Fruit fly (Drosophila melanogaster): ENCODE measurements around the gene Rhau.
A peak's percentile ranks its signal among the peaks of the same experiment; 100 is the strongest.

The Rhau gene

DNA sequence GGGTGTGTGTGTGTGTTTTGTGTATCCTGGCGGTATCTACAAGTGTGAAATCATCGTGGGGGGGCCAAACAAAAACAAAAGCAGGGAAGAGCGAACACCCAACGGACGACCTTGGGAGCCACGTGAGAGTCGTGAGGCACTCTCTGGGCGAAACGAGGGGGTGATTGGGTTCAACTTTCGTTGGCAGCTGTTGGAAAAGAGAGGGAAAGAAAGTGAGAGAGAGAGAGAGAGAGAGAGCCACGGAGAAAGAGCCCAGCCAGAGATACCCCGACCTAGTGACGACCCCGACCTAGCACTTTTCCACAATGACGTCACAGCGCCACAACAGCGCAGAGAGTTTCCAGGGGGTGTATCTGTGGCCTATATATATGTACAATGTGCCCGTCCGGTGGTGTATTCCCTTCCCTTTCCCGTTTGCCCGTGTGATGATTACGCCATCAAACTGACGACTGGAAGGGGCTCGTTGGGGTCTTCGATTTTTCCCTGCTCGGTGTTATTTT is 51.9 kb downstream of the Rhau start (continued):
- TF ChIP-seq CG1832 (GFP tag; optimal IDR thresholded peaks at IDR 0.05) (no peak), Atf-2 (GFP tag; optimal IDR thresholded peaks at IDR 0.05) (no peak), CG2120 (GFP tag; optimal IDR thresholded peaks at IDR 0.05) (no peak), CG9437 (GFP tag; optimal IDR thresholded peaks at IDR 0.05) (no peak), CG13894 (tag; optimal IDR thresholded peaks at IDR 0.05) (peak; percentile 78), onecut (GFP tag; IDR thresholded peaks at IDR 0.05) (peak; percentile 80), Trl (optimal IDR thresholded peaks at IDR 0.05) (peak; percentile 69 to 83), Trl (GFP tag; optimal IDR thresholded peaks at IDR 0.05) (no peak), CG42726 (GFP tag; IDR thresholded peaks at IDR 0.05; ENCODE audit: partially characterized antibody) (no peak), Med (GFP tag) (no peak), CG8765 (GFP tag; IDR thresholded peaks at IDR 0.05) (no peak), Meics (GFP tag; optimal IDR thresholded peaks at IDR 0.05) (no peak), gt (GFP tag; IDR thresholded peaks at IDR 0.05) (no peak), hkb (optimal IDR thresholded peaks at IDR 0.05) (no peak), hkb (GFP tag; IDR thresholded peaks at IDR 0.05) (no peak)

All from whole organism, embryonic.